Fruit fly (Drosophila melanogaster): Measurements from ENCODE around the gene CCT1.

The CCT1 gene

dm6 chr3R:22530305-22530704, 39.1 kb upstream of the CCT1 start, which contains the start of gene CG33099 (continued):
- TF ChIP-seq CG4360 (GFP tag; IDR thresholded peaks at IDR 0.05) (no peak), Hmx (GFP tag; optimal IDR thresholded peaks at IDR 0.05) (no peak), CG8359 (GFP tag; optimal IDR thresholded peaks at IDR 0.05; ENCODE audit: borderline replicate concordance) (peak; percentile 35), esg (GFP tag; conservative IDR thresholded peaks at IDR 0.05) (no peak), NfI (GFP tag; optimal IDR thresholded peaks at IDR 0.05) (no peak), CG7987 (GFP tag; optimal IDR thresholded peaks at IDR 0.05) (peak; percentile 72), Nf-YC (tag; optimal IDR thresholded peaks at IDR 0.05) (peak; percentile 17), Hr39 (optimal IDR thresholded peaks at IDR 0.05) (no peak), bsh (GFP tag; optimal IDR thresholded peaks at IDR 0.05) (peak in 1 of 2 experiments; percentile 29), CG15514 (GFP tag; optimal IDR thresholded peaks at IDR 0.05) (peak; percentile 83), seq (GFP tag; IDR thresholded peaks at IDR 0.05) (no peak), crp (GFP tag; optimal IDR thresholded peaks at IDR 0.05) (no peak), CG18262 (tag; optimal IDR thresholded peaks at IDR 0.05) (peak; percentile 14), row (GFP tag; IDR thresholded peaks at IDR 0.05) (no peak), fu2 (GFP tag; optimal IDR thresholded peaks at IDR 0.05) (no peak), CG17802 (tag; optimal IDR thresholded peaks at IDR 0.05) (no peak), Hr78 (GFP tag; optimal IDR thresholded peaks at IDR 0.05) (peak in 1 of 2 experiments; percentile 17), Elba2 (GFP tag; optimal IDR thresholded peaks at IDR 0.05) (no peak), CG5180 (GFP tag; optimal IDR thresholded peaks at IDR 0.05) (peak; percentile 56), mld (GFP tag; IDR thresholded peaks at IDR 0.05; ENCODE audit: partially characterized antibody) (no peak), Rfx (GFP tag; IDR thresholded peaks at IDR 0.05) (peak; percentile 57; the same call in 1 of the 2 replicates), klu (GFP tag; IDR thresholded peaks at IDR 0.05) (no peak), Ets65A (GFP tag) (no peak), CG1602 (GFP tag; optimal IDR thresholded peaks at IDR 0.05) (no peak), ab (GFP tag; optimal IDR thresholded peaks at IDR 0.05) (no peak), CG15601 (tag; optimal IDR thresholded peaks at IDR 0.05) (no peak), CG14860 (GFP tag; IDR thresholded peaks at IDR 0.05; ENCODE audit: partially characterized antibody) (no peak), CG12104 (GFP tag; optimal IDR thresholded peaks at IDR 0.05) (peak; percentile 20), eyg (GFP tag; optimal IDR thresholded peaks at IDR 0.05) (no peak), CG10462 (GFP tag; optimal IDR thresholded peaks at IDR 0.05) (no peak), CG2116 (GFP tag; optimal IDR thresholded peaks at IDR 0.05) (no peak), sna (GFP tag; IDR thresholded peaks at IDR 0.05; ENCODE audit: partially characterized antibody) (no peak), CG15269 (tag; optimal IDR thresholded peaks at IDR 0.05) (peak; percentile 9), mirr (GFP tag; optimal IDR thresholded peaks at IDR 0.05) (peak; percentile 79), CG6813 (GFP tag; optimal IDR thresholded peaks at IDR 0.05) (peak; percentile 65), pfk (GFP tag; optimal IDR thresholded peaks at IDR 0.05) (peak; percentile 25)

- TF ChIP-seq CG43689 (GFP tag; IDR thresholded peaks at IDR 0.05), result no peak
- TF ChIP-seq CG9215 (GFP tag; IDR thresholded peaks at IDR 0.05), result no peak
- no peak for TF ChIP-seq CG4424 (GFP tag; optimal IDR thresholded peaks at IDR 0.05)
- peak; percentile 84 for TF ChIP-seq hb (GFP tag; IDR thresholded peaks at IDR 0.05; ENCODE audit: partially characterized antibody)
- TF ChIP-seq mam (GFP tag; optimal IDR thresholded peaks at IDR 0.05), result no peak
- TF ChIP-seq jigr1 (GFP tag; IDR thresholded peaks at IDR 0.05), result no peak
- no peak for TF ChIP-seq CrebB (tag; optimal IDR thresholded peaks at IDR 0.05)
- no peak for TF ChIP-seq CHES-1-like (GFP tag; optimal IDR thresholded peaks at IDR 0.05)
- TF ChIP-seq GATAe (GFP tag; conservative IDR thresholded peaks at IDR 0.05), result no peak
- TF ChIP-seq CG8359 (GFP tag; optimal IDR thresholded peaks at IDR 0.05; ENCODE audit: borderline replicate concordance), result no peak
- TF ChIP-seq CG32772 (GFP tag; IDR thresholded peaks at IDR 0.05), result peak; percentile 49
- TF ChIP-seq ara (GFP tag; IDR thresholded peaks at IDR 0.05), result no peak
- no peak for TF ChIP-seq yki (optimal IDR thresholded peaks at IDR 0.05)
- no peak for TF ChIP-seq CG3065 (GFP tag; optimal IDR thresholded peaks at IDR 0.05)
- no peak for TF ChIP-seq CG1602 (GFP tag; optimal IDR thresholded peaks at IDR 0.05)
- no peak for TF ChIP-seq CG31388 (GFP tag; optimal IDR thresholded peaks at IDR 0.05)
- no peak for TF ChIP-seq Awh (GFP tag; IDR thresholded peaks at IDR 0.05)
Observed at dm6 chr3R:22528264-22529158, 37.3 kb upstream of the CCT1 start, which contains the start of gene CG5346. TSS of gene CG5346 (minus strand) at chr3R:22528663.
